Worm (Caenorhabditis elegans) whole organism, L2 larva: Measurements from ENCODE around the gene H40L08.2.

ENCODE experiments used
- F13H6.1 ChIP-seq: sonication (generic microtip); optimal IDR thresholded peaks from 2 replicates; lab custom pipeline; 2016; ENCODE audit warnings: missing genetic modification characterization, missing compliant biosample characterization
- R02D3.7 ChIP-seq: fragments of 150-350 bp; optimal IDR thresholded peaks from 2 replicates; lab custom pipeline; 2014; ENCODE audit warnings: missing biosample characterization, missing genetic modification characterization
- Y55F3AM.14 ChIP-seq: fragments of 200-800 bp; sonication (Bioruptor generic); optimal IDR thresholded peaks from 2 replicates; lab custom pipeline; 2018; ENCODE audit warnings: mild to moderate bottlenecking, missing genetic modification characterization, missing compliant biosample characterization
- elt-3 ChIP-seq: sonication (generic microtip); optimal IDR thresholded peaks from 2 replicates; lab custom pipeline; 2017; ENCODE audit warnings: missing biosample characterization, missing genetic modification characterization
- fos-1 ChIP-seq: fragments of 150-350 bp; optimal IDR thresholded peaks from 2 replicates; lab custom pipeline; 2014; ENCODE audit warnings: missing biosample characterization, missing genetic modification characterization
- lin-13 ChIP-seq: fragments of 150-350 bp; optimal IDR thresholded peaks from 2 replicates; lab custom pipeline; 2014; ENCODE audit warnings: missing biosample characterization, missing genetic modification reagents, missing genetic modification characterization
- mab-5 ChIP-seq: fragments of 150-350 bp; optimal IDR thresholded peaks from 2 replicates; lab custom pipeline; 2014; ENCODE audit warnings: missing biosample characterization, missing genetic modification characterization
- mbf-1 ChIP-seq: sonication (generic microtip); optimal IDR thresholded peaks from 2 replicates; lab custom pipeline; 2017; ENCODE audit warnings: missing biosample characterization, missing genetic modification characterization
- nhr-237 ChIP-seq: fragments of 150-350 bp; optimal IDR thresholded peaks from 2 replicates; lab custom pipeline; 2014; ENCODE audit warnings: missing biosample characterization, missing genetic modification characterization
- nhr-25 ChIP-seq: fragments of 150-350 bp; sonication (generic microtip); optimal IDR thresholded peaks from 3 replicates; lab custom pipeline; 2014; ENCODE audit warnings: missing biosample characterization, missing genetic modification characterization
- zag-1 ChIP-seq: fragments of 150-350 bp; optimal IDR thresholded peaks from 2 replicates; lab custom pipeline; 2014; ENCODE audit warnings: missing biosample characterization, missing genetic modification characterization
- ztf-11 ChIP-seq: sonication (generic microtip); optimal IDR thresholded peaks from 2 replicates; lab custom pipeline; 2017; ENCODE audit warnings: missing biosample characterization, missing genetic modification characterization
- ztf-4 ChIP-seq: fragments of 150-350 bp; optimal IDR thresholded peaks from 2 replicates; lab custom pipeline; 2014; ENCODE audit warnings: missing biosample characterization, missing genetic modification characterization

ce11 chrX:15087752-15088151, 10.2 kb upstream of the H40L08.2 start:
- no peak for TF ChIP-seq lin-13 (GFP tag; lab: Kevin White, UChicago)
- TF ChIP-seq nhr-237 (tag; lab: Kevin White, UChicago): no peak
- no peak for TF ChIP-seq zag-1 (tag; lab: Kevin White, UChicago)
- TF ChIP-seq elt-3: no peak
- no peak for TF ChIP-seq ztf-11 (tag; lab: Kevin White, UChicago)
- no peak for TF ChIP-seq mab-5 (tag; lab: Kevin White, UChicago)
- no peak for TF ChIP-seq mbf-1 (tag; lab: Kevin White, UChicago)
- TF ChIP-seq ztf-4 (tag; lab: Kevin White, UChicago): no peak
- TF ChIP-seq F13H6.1 (tag; lab: Kevin White, UChicago): no peak
- TF ChIP-seq Y55F3AM.14 (GFP tag; lab: Kevin White, UChicago): no peak
- no peak for TF ChIP-seq R02D3.7 (tag; lab: Kevin White, UChicago)
- TF ChIP-seq fos-1: no peak
- no peak for TF ChIP-seq nhr-25 (tag; lab: Kevin White, UChicago)
